Worm (Caenorhabditis elegans) whole organism, young adult: Measurements from ENCODE around the gene K10H10.10.

Source experiments
- F23B12.7 ChIP-seq: sonication (generic microtip); optimal IDR thresholded peaks from 2 replicates; lab custom pipeline; 2017; ENCODE audit warnings: missing genetic modification characterization, mild to moderate bottlenecking, missing compliant biosample characterization, antibody characterized with exemption, moderate library complexity; ENCODE audit not compliant: insufficient read depth
- F33H1.4 ChIP-seq: fragments of 200-800 bp; sonication (Bioruptor generic); IDR thresholded peaks from 2 replicates; pipeline ENCODE4 v1.3.6; 2022; ENCODE audit warnings: missing genetic modification reagents, missing genetic modification characterization, missing compliant biosample characterization
- F39B2.1 ChIP-seq: fragments of 200-800 bp; sonication (Bioruptor generic); IDR thresholded peaks from 2 replicates; pipeline ENCODE4 v1.3.6; 2022; ENCODE audit warnings: missing genetic modification reagents, missing genetic modification characterization, missing compliant biosample characterization
- F52B5.7 ChIP-seq: sonication (generic microtip); optimal IDR thresholded peaks from 2 replicates; lab custom pipeline; 2016; ENCODE audit warnings: mild to moderate bottlenecking, missing genetic modification characterization, missing compliant biosample characterization
- F55B11.4 ChIP-seq: sonication (generic microtip); optimal IDR thresholded peaks from 2 replicates; lab custom pipeline; 2016; ENCODE audit warnings: missing compliant biosample characterization, missing genetic modification characterization, borderline replicate concordance; ENCODE audit not compliant: insufficient read depth
- F57A8.1 ChIP-seq: fragments of 200-800 bp; sonication (Bioruptor generic); optimal IDR thresholded peaks from 2 replicates; lab custom pipeline; 2018; ENCODE audit warnings: mild to moderate bottlenecking, missing genetic modification characterization, moderate library complexity, missing compliant biosample characterization
- F57C9.4 ChIP-seq: sonication (generic microtip); optimal IDR thresholded peaks from 2 replicates; lab custom pipeline; 2017; ENCODE audit warnings: mild to moderate bottlenecking, missing genetic modification characterization, missing compliant biosample characterization
- K11D2.4 ChIP-seq: fragments of 200-800 bp; sonication (Bioruptor generic); IDR thresholded peaks from 2 replicates; pipeline ENCODE4 v1.3.6; 2022; ENCODE audit warnings: missing genetic modification reagents, missing genetic modification characterization, missing compliant biosample characterization
- T07F8.4 ChIP-seq: sonication (generic microtip); optimal IDR thresholded peaks from 2 replicates; lab custom pipeline; 2016; ENCODE audit warnings: mild to moderate bottlenecking, missing genetic modification characterization, moderate library complexity, missing compliant biosample characterization
- Y53F4B.3 ChIP-seq: fragments of 200-800 bp; sonication (Bioruptor generic); IDR thresholded peaks from 2 replicates; pipeline ENCODE4 v1.3.6; 2022; ENCODE audit warnings: missing genetic modification reagents, missing genetic modification characterization, missing compliant biosample characterization
- Y56A3A.18 ChIP-seq: fragments of 200-800 bp; sonication (Bioruptor generic); IDR thresholded peaks from 2 replicates; pipeline ENCODE4 v1.3.6; 2022; ENCODE audit warnings: missing genetic modification reagents, missing genetic modification characterization, missing compliant biosample characterization
- Y67H2A.10 ChIP-seq: fragments of 200-800 bp; sonication (Bioruptor generic); conservative IDR thresholded peaks from 2 replicates; pipeline ENCODE4 v1.3.6; 2022; ENCODE audit warnings: missing genetic modification reagents, missing genetic modification characterization, missing compliant biosample characterization
- ama-1 ChIP-seq, 3 experiments: fragments of 150-350 bp in 1 of 3; sonication (generic microtip) in 2 of 3; optimal IDR thresholded peaks; 2 replicates each; lab custom pipeline; 2014 to 2018; ENCODE audit warnings: missing biosample characterization in 2 of 3, missing genetic modification characterization in 2 of 3, missing genetic modification reagents in 2 of 3
- attf-3 ChIP-seq: fragments of 200-800 bp; sonication (Bioruptor generic); conservative IDR thresholded peaks from 2 replicates; pipeline ENCODE4 v1.3.6; 2022; ENCODE audit warnings: missing genetic modification reagents, missing genetic modification characterization, missing compliant biosample characterization
- attf-5 ChIP-seq: fragments of 200-800 bp; sonication (Bioruptor generic); optimal IDR thresholded peaks from 2 replicates; lab custom pipeline; 2018; ENCODE audit warnings: mild to moderate bottlenecking, missing genetic modification characterization, missing compliant biosample characterization
- bed-1 ChIP-seq: fragments of 200-800 bp; sonication (Bioruptor generic); IDR thresholded peaks from 2 replicates; pipeline ENCODE4 v1.3.6; 2022; ENCODE audit warnings: missing genetic modification reagents, missing genetic modification characterization, missing compliant biosample characterization
- bed-2 ChIP-seq: fragments of 200-800 bp; sonication (Bioruptor generic); IDR thresholded peaks from 2 replicates; pipeline ENCODE4 v1.3.6; 2022; ENCODE audit warnings: missing genetic modification reagents, missing genetic modification characterization, missing compliant biosample characterization
- ccch-3 ChIP-seq: fragments of 200-800 bp; sonication (Bioruptor generic); optimal IDR thresholded peaks from 2 replicates; lab custom pipeline; 2018; ENCODE audit warnings: mild to moderate bottlenecking, missing genetic modification characterization, missing compliant biosample characterization
- cebp-2 ChIP-seq: fragments of 200-800 bp; sonication (Bioruptor generic); IDR thresholded peaks from 2 replicates; pipeline ENCODE4 v1.3.6; 2022; ENCODE audit warnings: missing genetic modification characterization, missing compliant biosample characterization
- ceh-100 ChIP-seq: fragments of 200-800 bp; sonication (Bioruptor generic); IDR thresholded peaks from 2 replicates; pipeline ENCODE4 v1.3.6; 2022; ENCODE audit warnings: missing genetic modification reagents, missing genetic modification characterization, missing compliant biosample characterization
- ceh-58 ChIP-seq: fragments of 200-800 bp; sonication (Bioruptor generic); IDR thresholded peaks from 2 replicates; pipeline ENCODE4 v1.3.6; 2022; ENCODE audit warnings: missing genetic modification characterization, missing compliant biosample characterization
- ceh-79 ChIP-seq: sonication (generic microtip); optimal IDR thresholded peaks from 2 replicates; lab custom pipeline; 2017; ENCODE audit warnings: mild to moderate bottlenecking, missing genetic modification characterization, missing compliant biosample characterization
- chd-7 ChIP-seq: sonication (generic microtip); optimal IDR thresholded peaks from 2 replicates; lab custom pipeline; 2016; ENCODE audit warnings: mild to moderate bottlenecking, missing genetic modification characterization, moderate library complexity, missing compliant biosample characterization
- dox-1 ChIP-seq: fragments of 200-800 bp; sonication (Bioruptor generic); IDR thresholded peaks from 2 replicates; pipeline ENCODE4 v1.3.6; 2022; ENCODE audit warnings: missing genetic modification reagents, missing genetic modification characterization, missing compliant biosample characterization
- efl-1 ChIP-seq: fragments of 150-350 bp; optimal IDR thresholded peaks from 2 replicates; lab custom pipeline; 2014; ENCODE audit warnings: missing biosample characterization, missing genetic modification reagents, missing genetic modification characterization
- egl-44 ChIP-seq: fragments of 200-800 bp; sonication (Bioruptor generic); IDR thresholded peaks from 2 replicates; pipeline ENCODE4 v1.3.6; 2022; ENCODE audit warnings: missing genetic modification reagents, missing genetic modification characterization, missing compliant biosample characterization
- egrh-3 ChIP-seq: fragments of 200-800 bp; sonication (Bioruptor generic); IDR thresholded peaks from 2 replicates; pipeline ENCODE4 v1.3.6; 2022; ENCODE audit warnings: missing genetic modification reagents, missing genetic modification characterization, missing compliant biosample characterization
- ets-4 ChIP-seq: fragments of 200-800 bp; sonication (Bioruptor generic); optimal IDR thresholded peaks from 2 replicates; lab custom pipeline; 2018; ENCODE audit warnings: mild to moderate bottlenecking, missing genetic modification characterization, missing compliant biosample characterization
- fkh-3 ChIP-seq: sonication (generic microtip); optimal IDR thresholded peaks from 2 replicates; lab custom pipeline; 2016; ENCODE audit warnings: mild to moderate bottlenecking, missing genetic modification characterization, missing compliant biosample characterization
- gei-17 ChIP-seq: fragments of 200-800 bp; sonication (Bioruptor generic); optimal IDR thresholded peaks from 2 replicates; lab custom pipeline; 2018; ENCODE audit warnings: mild to moderate bottlenecking, missing genetic modification characterization, missing compliant biosample characterization
- hmg-20 ChIP-seq: fragments of 200-800 bp; sonication (Bioruptor generic); IDR thresholded peaks from 2 replicates; pipeline ENCODE4 v1.3.6; 2022; ENCODE audit warnings: missing genetic modification reagents, missing genetic modification characterization, missing compliant biosample characterization
- hsf-1 ChIP-seq: fragments of 200-800 bp; sonication (Bioruptor generic); IDR thresholded peaks from 2 replicates; pipeline ENCODE4 v1.3.6; 2022; ENCODE audit warnings: missing genetic modification reagents, missing genetic modification characterization, missing compliant biosample characterization
- lag-1 ChIP-seq: fragments of 200-800 bp; sonication (Bioruptor generic); IDR thresholded peaks from 2 replicates; pipeline ENCODE4 v1.3.6; 2022; ENCODE audit warnings: missing genetic modification reagents, missing genetic modification characterization, missing compliant biosample characterization
- let-526 ChIP-seq: fragments of 200-800 bp; sonication (Bioruptor generic); IDR thresholded peaks from 2 replicates; pipeline ENCODE4 v1.3.6; 2022; ENCODE audit warnings: missing genetic modification reagents, missing genetic modification characterization, missing compliant biosample characterization
- let-607 ChIP-seq, 2 experiments: fragments of 200-800 bp in 1 of 2; sonication (Bioruptor generic) in 1 of 2; sonication (generic microtip) in 1 of 2; optimal IDR thresholded peaks; 2 replicates each; lab custom pipeline; 2016 to 2018; ENCODE audit warnings: mild to moderate bottlenecking in 2 of 2, missing compliant biosample characterization in 2 of 2, missing genetic modification characterization in 2 of 2, moderate library complexity in 2 of 2, missing genotype in 1 of 2
- madf-10 ChIP-seq: sonication (generic microtip); optimal IDR thresholded peaks from 2 replicates; lab custom pipeline; 2016; ENCODE audit warnings: mild to moderate bottlenecking, missing genetic modification characterization, missing compliant biosample characterization
- madf-3 ChIP-seq: fragments of 200-800 bp; sonication (Bioruptor generic); IDR thresholded peaks from 2 replicates; pipeline ENCODE4 v1.3.6; 2022; ENCODE audit warnings: missing genetic modification reagents, missing genetic modification characterization, missing compliant biosample characterization
- madf-8 ChIP-seq: fragments of 200-800 bp; sonication (Bioruptor generic); conservative IDR thresholded peaks from 2 replicates; pipeline ENCODE4 v1.3.6; 2022; ENCODE audit warnings: missing genetic modification reagents, missing genetic modification characterization, missing compliant biosample characterization
- mel-28 ChIP-seq: sonication (generic microtip); optimal IDR thresholded peaks from 2 replicates; lab custom pipeline; 2016; ENCODE audit warnings: borderline replicate concordance, mild to moderate bottlenecking, missing genetic modification characterization, missing compliant biosample characterization
- rec-8 ChIP-seq, 2 experiments: sonication (generic microtip); optimal IDR thresholded peaks; 2 replicates each; lab custom pipeline; 2016; ENCODE audit warnings: mild to moderate bottlenecking in 2 of 2, missing genetic modification characterization in 2 of 2, missing genetic modification reagents in 2 of 2, missing genotype in 2 of 2, missing biosample characterization in 1 of 2, missing compliant biosample characterization in 1 of 2, moderate library complexity in 1 of 2
- repo-1 ChIP-seq: sonication (generic microtip); optimal IDR thresholded peaks from 2 replicates; lab custom pipeline; 2017; ENCODE audit warnings: mild to moderate bottlenecking, missing genetic modification characterization, missing compliant biosample characterization
- tbx-9 ChIP-seq: sonication (generic microtip); optimal IDR thresholded peaks from 2 replicates; lab custom pipeline; 2016; ENCODE audit warnings: borderline replicate concordance, missing genetic modification characterization, inconsistent platforms, missing compliant biosample characterization
- unc-62 ChIP-seq: fragments of 150-350 bp; optimal IDR thresholded peaks from 2 replicates; lab custom pipeline; 2014; ENCODE audit warnings: missing biosample characterization, missing genetic modification reagents, missing genetic modification characterization
- zfh-2 ChIP-seq: fragments of 200-800 bp; sonication (Bioruptor generic); conservative IDR thresholded peaks from 2 replicates; pipeline ENCODE4 v1.3.6; 2022; ENCODE audit warnings: missing genetic modification reagents, missing genetic modification characterization, missing compliant biosample characterization
- zim-3 ChIP-seq: sonication (generic microtip); optimal IDR thresholded peaks from 2 replicates; lab custom pipeline; 2017; ENCODE audit warnings: mild to moderate bottlenecking, missing genetic modification characterization, moderate library complexity, missing compliant biosample characterization
- ztf-18 ChIP-seq: sonication (generic microtip); optimal IDR thresholded peaks from 2 replicates; lab custom pipeline; 2016; ENCODE audit warnings: missing genotype, mild to moderate bottlenecking, missing genetic modification characterization, missing compliant biosample characterization
- ztf-26 ChIP-seq: sonication (generic microtip); optimal IDR thresholded peaks from 2 replicates; lab custom pipeline; 2017; ENCODE audit warnings: missing genetic modification characterization, missing compliant biosample characterization
- ztf-6 ChIP-seq: fragments of 200-800 bp; sonication (Bioruptor generic); IDR thresholded peaks from 2 replicates; pipeline ENCODE4 v1.3.6; 2022; ENCODE audit warnings: missing genetic modification reagents, missing genetic modification characterization, missing compliant biosample characterization

K10H10.10 gene

DNA sequence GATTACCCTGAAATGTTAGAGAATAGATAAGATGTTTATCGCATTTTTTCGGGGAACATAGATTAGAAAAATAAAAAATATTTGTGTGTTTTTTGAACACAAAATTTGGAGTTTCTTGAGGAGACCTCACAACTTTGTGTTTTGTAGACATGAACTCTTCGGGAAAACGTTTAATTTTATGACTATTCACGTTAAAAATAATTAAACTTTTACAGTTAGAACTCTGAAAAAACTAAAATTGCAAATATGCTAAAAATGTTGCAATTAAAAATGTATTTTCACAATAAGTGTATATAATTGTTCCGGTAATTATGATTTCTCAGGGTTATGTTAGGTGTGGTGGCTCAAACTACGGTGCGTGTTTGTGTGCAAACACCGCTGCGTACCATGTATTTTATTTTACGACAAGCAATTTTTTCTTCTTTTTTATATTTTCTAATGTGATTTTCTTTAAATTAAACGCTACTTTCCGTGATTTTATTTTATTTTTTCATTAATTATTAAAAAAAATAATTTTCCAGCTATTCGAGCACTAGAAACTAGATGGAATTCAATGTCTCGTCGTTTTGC is 20.8 kb downstream of the K10H10.10 start, which contains the start of the genes F57C2.5 and spat-1 (continued):
- TF ChIP-seq Y53F4B.3 (GFP tag; lab: Robert Waterston, UW): no peak
- TF ChIP-seq F57A8.1 (GFP tag; lab: Kevin White, UChicago): no peak
- no peak for TF ChIP-seq madf-3 (GFP tag; lab: Robert Waterston, UW)
- TF ChIP-seq ceh-79 (tag; lab: Kevin White, UChicago): no peak
- peak; percentile 33; the same call in 1 of the 2 replicates for TF ChIP-seq egrh-3 (GFP tag; lab: Robert Waterston, UW)
- TF ChIP-seq F52B5.7 (tag; lab: Kevin White, UChicago): no peak
- TF ChIP-seq zfh-2: no peak
- TF ChIP-seq mel-28: no peak
- no peak for TF ChIP-seq fkh-3 (tag; lab: Kevin White, UChicago)
- TF ChIP-seq rec-8 (tag; optimal IDR thresholded peaks at IDR 0.05; lab: Kevin White, UChicago): no peak
- TF ChIP-seq cebp-2 (GFP tag; lab: Robert Waterston, UW): no peak
- TF ChIP-seq ccch-3 (GFP tag; lab: Kevin White, UChicago): peak; percentile 66
- peak; percentile 47 for TF ChIP-seq F23B12.7 (tag; lab: Kevin White, UChicago)
- TF ChIP-seq let-607 (tag; optimal IDR thresholded peaks at IDR 0.05; lab: Kevin White, UChicago): peak in 1 of 2 experiments; percentile 32
- TF ChIP-seq ets-4 (GFP tag; lab: Kevin White, UChicago): no peak
- no peak for TF ChIP-seq efl-1
- no peak for TF ChIP-seq Y56A3A.18 (GFP tag; lab: Robert Waterston, UW)
- TF ChIP-seq bed-2: no peak
- TF ChIP-seq dox-1 (GFP tag; lab: Robert Waterston, UW): peak; percentile 68; the same call in 1 of the 2 replicates
- TF ChIP-seq bed-1 (GFP tag; lab: Robert Waterston, UW): no peak
- TF ChIP-seq chd-7 (tag; lab: Kevin White, UChicago): no peak
- no peak for TF ChIP-seq ceh-58 (GFP tag; lab: Robert Waterston, UW)
- no peak for TF ChIP-seq K11D2.4 (GFP tag; lab: Robert Waterston, UW)
- no peak for TF ChIP-seq hsf-1 (GFP tag; lab: Robert Waterston, UW)
- TF ChIP-seq repo-1 (tag; lab: Kevin White, UChicago): no peak
- TF ChIP-seq hmg-20: no peak
- no peak for TF ChIP-seq T07F8.4 (tag; lab: Kevin White, UChicago)
- TF ChIP-seq unc-62 (GFP tag; lab: Kevin White, UChicago): no peak
- TF ChIP-seq gei-17 (GFP tag; lab: Kevin White, UChicago): no peak
- TF ChIP-seq F39B2.1 (GFP tag; lab: Robert Waterston, UW): no peak
- TF ChIP-seq zim-3 (tag; lab: Kevin White, UChicago): no peak
- no peak for TF ChIP-seq tbx-9 (tag; lab: Kevin White, UChicago)
- no peak for TF ChIP-seq lag-1 (GFP tag; lab: Robert Waterston, UW)
- no peak for TF ChIP-seq F57C9.4
- peak; percentile 42; the same call in 1 of the 2 replicates for TF ChIP-seq F33H1.4 (GFP tag; lab: Robert Waterston, UW)
- TF ChIP-seq egl-44 (GFP tag; lab: Robert Waterston, UW): no peak
- peak; percentile 77 for TF ChIP-seq attf-5 (GFP tag; lab: Kevin White, UChicago)
- TF ChIP-seq let-526 (GFP tag; lab: Robert Waterston, UW): 0 out of 2 replicates have a peak, but pooled peaks have one; percentile 10
- peak; percentile 24; the same call in 1 of the 2 replicates for TF ChIP-seq attf-3
- peak; percentile 97 for TF ChIP-seq ceh-100 (GFP tag; lab: Robert Waterston, UW)
- TF ChIP-seq F55B11.4 (tag; lab: Kevin White, UChicago): no peak
- peak; percentile 12; the same call in 1 of the 2 replicates for TF ChIP-seq madf-8 (GFP tag; lab: Robert Waterston, UW)
- no peak for TF ChIP-seq ama-1 (optimal IDR thresholded peaks at IDR 0.05; lab: Kevin White, UChicago)
- no peak for TF ChIP-seq ama-1 (GFP tag; optimal IDR thresholded peaks at IDR 0.05; lab: Kevin White, UChicago)
- TF ChIP-seq ztf-26 (tag; lab: Kevin White, UChicago): no peak
- no peak for TF ChIP-seq Y67H2A.10 (GFP tag; lab: Robert Waterston, UW)
- TF ChIP-seq ztf-6 (GFP tag; lab: Robert Waterston, UW): no peak
- peak; percentile 80 for TF ChIP-seq madf-10 (tag; lab: Kevin White, UChicago)
- TF ChIP-seq ztf-18 (tag; lab: Kevin White, UChicago): peak; percentile 42
- TF ChIP-seq, all 124 proteins: peak for 39
